Fruit fly (Drosophila melanogaster) whole organism, adult: ENCODE measurements around the gene CG7945.

Experiments
- CG33017 ChIP-seq: fragments of 200-800 bp; sonication (Bioruptor generic); optimal IDR thresholded peaks from 2 replicates; lab custom pipeline; 2018; ENCODE audit warnings: missing biosample characterization, mild to moderate bottlenecking, missing genetic modification characterization, moderate library complexity
- Clk ChIP-seq: fragments of 200-800 bp; sonication (Bioruptor generic); optimal IDR thresholded peaks from 2 replicates; lab custom pipeline; 2017; ENCODE audit warnings: missing biosample characterization, missing genetic modification characterization
- cnc ChIP-seq, 2 experiments: fragments of >200 bp; optimal IDR thresholded peaks; 2 replicates each; lab custom pipeline; 2017
- kay ChIP-seq: fragments of 200-800 bp; sonication (Bioruptor generic); peaks from one replicate; lab custom pipeline; 2016; ENCODE audit warnings: missing biosample characterization, missing genetic modification characterization, borderline replicate concordance
- tj ChIP-seq: fragments of 200-800 bp; sonication (Bioruptor generic); optimal IDR thresholded peaks from 3 replicates; lab custom pipeline; 2017; ENCODE audit warnings: missing biosample characterization, mild to moderate bottlenecking, missing genetic modification characterization, moderate library complexity

dm6 chr3L:15510787-15511186 is 13.2 kb downstream of the CG7945 start, which contains the start of gene MsrA:
- peak; percentile 80 for TF ChIP-seq tj (GFP tag; lab: Kevin White, UChicago)
- TF ChIP-seq CG33017, result peak; percentile 12
- TF ChIP-seq Clk (GFP tag; lab: Kevin White, UChicago), result no peak
- TF ChIP-seq cnc (optimal IDR thresholded peaks at IDR 0.05; lab: Kevin White, UChicago), result no peak
- TF ChIP-seq kay (GFP tag; lab: Kevin White, UChicago), result peak; percentile 31
